Worm (Caenorhabditis elegans): ENCODE results near the gene spp-8.

The spp-8 gene

ce11 chrIV:8529039-8529438 lies 47.6 kb downstream of the spp-8 start (continued):
- TF ChIP-seq C34F6.9 (tag; optimal IDR thresholded peaks at IDR 0.05) (peak; percentile 17), snpc-4 (tag; optimal IDR thresholded peaks at IDR 0.05) (no peak), unc-55 (GFP tag; optimal IDR thresholded peaks at IDR 0.05) (no peak), lin-39 (tag; optimal IDR thresholded peaks at IDR 0.05) (no peak), unc-62 (GFP tag; optimal IDR thresholded peaks at IDR 0.05) (no peak), nhr-23 (tag; optimal IDR thresholded peaks at IDR 0.05) (no peak), ama-1 (optimal IDR thresholded peaks at IDR 0.05) (peak; percentile 44), zag-1 (tag; optimal IDR thresholded peaks at IDR 0.05) (no peak), ZK546.5 (tag; optimal IDR thresholded peaks at IDR 0.05) (no peak), aly-2 (tag; optimal IDR thresholded peaks at IDR 0.05) (no peak)

- TF ChIP-seq ztf-11 (tag; optimal IDR thresholded peaks at IDR 0.05) (no peak), peb-1 (tag; optimal IDR thresholded peaks at IDR 0.05) (no peak), nhr-237 (tag; optimal IDR thresholded peaks at IDR 0.05) (no peak), egl-27 (tag; optimal IDR thresholded peaks at IDR 0.05) (peak; percentile 89), R02D3.7 (tag; optimal IDR thresholded peaks at IDR 0.05) (no peak), fos-1 (tag; optimal IDR thresholded peaks at IDR 0.05) (peak; percentile 99), ceh-82 (tag; optimal IDR thresholded peaks at IDR 0.05) (no peak), unc-62 (GFP tag; optimal IDR thresholded peaks at IDR 0.05) (no peak), ZK546.5 (tag; optimal IDR thresholded peaks at IDR 0.05) (no peak), ama-1 (optimal IDR thresholded peaks at IDR 0.05) (no peak), F13H6.1 (tag; optimal IDR thresholded peaks at IDR 0.05) (peak; percentile 60), unc-55 (GFP tag; optimal IDR thresholded peaks at IDR 0.05) (no peak), elt-3 (tag; optimal IDR thresholded peaks at IDR 0.05) (no peak), nhr-12 (tag; optimal IDR thresholded peaks at IDR 0.05) (no peak), mbf-1 (tag; optimal IDR thresholded peaks at IDR 0.05) (no peak), lin-39 (tag; optimal IDR thresholded peaks at IDR 0.05) (no peak), sem-4 (tag; optimal IDR thresholded peaks at IDR 0.05) (peak; percentile 69), sma-9 (GFP tag; optimal IDR thresholded peaks at IDR 0.05) (peak; percentile 96), sma-9 (tag; optimal IDR thresholded peaks at IDR 0.05) (no peak), blmp-1 (tag; optimal IDR thresholded peaks at IDR 0.05; ENCODE audit: insufficient read depth) (peak; percentile 97), skn-1 (tag; optimal IDR thresholded peaks at IDR 0.05) (peak; percentile 43), nhr-23 (tag; optimal IDR thresholded peaks at IDR 0.05) (no peak), C34F6.9 (tag; optimal IDR thresholded peaks at IDR 0.05) (peak; percentile 16), Y55F3AM.14 (GFP tag; optimal IDR thresholded peaks at IDR 0.05) (peak; percentile 39), snpc-4 (tag; optimal IDR thresholded peaks at IDR 0.05) (no peak), nhr-11 (tag; optimal IDR thresholded peaks at IDR 0.05) (no peak), dmd-4 (tag; optimal IDR thresholded peaks at IDR 0.05) (no peak), mdl-1 (tag; optimal IDR thresholded peaks at IDR 0.05) (peak; percentile 36 to 64), alr-1 (tag; optimal IDR thresholded peaks at IDR 0.05) (no peak), ceh-16 (tag; optimal IDR thresholded peaks at IDR 0.05) (no peak), nhr-10 (tag; optimal IDR thresholded peaks at IDR 0.05) (no peak), lsy-2 (tag; optimal IDR thresholded peaks at IDR 0.05) (peak in 1 of 2 experiments; percentile 60), ztf-1 (GFP tag; conservative IDR thresholded peaks at IDR 0.05) (no peak), nhr-129 (tag; optimal IDR thresholded peaks at IDR 0.05) (peak; percentile 46), lin-11 (tag; optimal IDR thresholded peaks at IDR 0.05) (no peak), unc-39 (tag; optimal IDR thresholded peaks at IDR 0.05) (no peak), aly-2 (tag; optimal IDR thresholded peaks at IDR 0.05) (no peak), nhr-77 (tag; optimal IDR thresholded peaks at IDR 0.05) (no peak), zag-1 (tag; optimal IDR thresholded peaks at IDR 0.05) (no peak), gmeb-1 (tag; optimal IDR thresholded peaks at IDR 0.05) (peak; percentile 58), mab-5 (tag; optimal IDR thresholded peaks at IDR 0.05) (peak; percentile 5), nhr-21 (tag; optimal IDR thresholded peaks at IDR 0.05) (peak; percentile 92), nhr-25 (tag; optimal IDR thresholded peaks at IDR 0.05) (peak; percentile 91), elt-1 (tag; optimal IDR thresholded peaks at IDR 0.05) (no peak), nhr-6 (tag; optimal IDR thresholded peaks at IDR 0.05) (peak; percentile 67), crh-2 (tag; optimal IDR thresholded peaks at IDR 0.05) (peak; percentile 89), sma-3 (GFP tag; optimal IDR thresholded peaks at IDR 0.05) (peak; percentile 94), ztf-4 (tag; optimal IDR thresholded peaks at IDR 0.05) (peak; percentile 49), lin-13 (GFP tag; optimal IDR thresholded peaks at IDR 0.05) (no peak)
Measured at ce11 chrIV:8530042-8531027, 48.9 kb downstream of the spp-8 start.

Measured in whole organism, L2 larva.